Worm (Caenorhabditis elegans) whole organism, early embryonic: ENCODE results near the gene F12D9.2.

ENCODE experiments used
- B0310.2 ChIP-seq: sonication (generic microtip); optimal IDR thresholded peaks from 2 replicates; lab custom pipeline; 2016; ENCODE audit warnings: mild to moderate bottlenecking, missing genetic modification characterization, missing compliant biosample characterization
- F13C5.2 ChIP-seq: sonication (generic microtip); optimal IDR thresholded peaks from 2 replicates; lab custom pipeline; 2017; ENCODE audit warnings: mild to moderate bottlenecking, missing genetic modification characterization, inconsistent platforms, missing compliant biosample characterization
- aly-1 ChIP-seq: sonication (generic microtip); optimal IDR thresholded peaks from 2 replicates; lab custom pipeline; 2016; ENCODE audit warnings: missing genetic modification characterization, missing compliant biosample characterization
- ama-1 ChIP-seq: fragments of 150-350 bp; optimal IDR thresholded peaks from 2 replicates; lab custom pipeline; 2014
- ceh-13 ChIP-seq: fragments of 200-800 bp; sonication (Bioruptor generic); optimal IDR thresholded peaks from 2 replicates; lab custom pipeline; 2018; ENCODE audit warnings: mild to moderate bottlenecking, missing genetic modification characterization, missing compliant biosample characterization
- ceh-36 ChIP-seq: sonication (generic microtip); optimal IDR thresholded peaks from 2 replicates; lab custom pipeline; 2016; ENCODE audit warnings: missing genetic modification characterization, inconsistent platforms, missing compliant biosample characterization
- ets-7 ChIP-seq: sonication (generic microtip); optimal IDR thresholded peaks from 2 replicates; lab custom pipeline; 2016; ENCODE audit warnings: missing genotype, missing genetic modification characterization, missing compliant biosample characterization
- flt-1 ChIP-seq: fragments of 200-800 bp; sonication (Bioruptor generic); IDR thresholded peaks from 2 replicates; pipeline ENCODE4 v1.3.6; 2022; ENCODE audit warnings: missing genetic modification characterization, missing compliant biosample characterization
- hmbx-1 ChIP-seq: sonication (generic microtip); optimal IDR thresholded peaks from 2 replicates; lab custom pipeline; 2016; ENCODE audit warnings: mild to moderate bottlenecking, missing genetic modification characterization, missing compliant biosample characterization
- hmg-4 ChIP-seq: fragments of 200-800 bp; sonication (Bioruptor generic); optimal IDR thresholded peaks from 2 replicates; lab custom pipeline; 2018; ENCODE audit warnings: mild to moderate bottlenecking, missing genetic modification characterization, missing compliant biosample characterization
- hnd-1 ChIP-seq: sonication (generic microtip); optimal IDR thresholded peaks from 2 replicates; lab custom pipeline; 2016; ENCODE audit warnings: missing genetic modification characterization, missing compliant biosample characterization
- pes-1 ChIP-seq: fragments of 200-800 bp; sonication (Bioruptor generic); IDR thresholded peaks from 2 replicates; pipeline ENCODE4 v1.3.6; 2022; ENCODE audit warnings: missing genetic modification reagents, missing genetic modification characterization, missing compliant biosample characterization
- scrt-1 ChIP-seq: fragments of 200-800 bp; sonication (Bioruptor generic); IDR thresholded peaks from 2 replicates; pipeline ENCODE4 v1.3.6; 2022; ENCODE audit warnings: missing genetic modification characterization, missing compliant biosample characterization
- sea-1 ChIP-seq: fragments of 200-800 bp; sonication (Bioruptor generic); conservative IDR thresholded peaks from 2 replicates; pipeline ENCODE4 v1.3.6; 2022; ENCODE audit warnings: missing genetic modification characterization, missing compliant biosample characterization
- tbx-11 ChIP-seq: fragments of 200-800 bp; sonication (Bioruptor generic); IDR thresholded peaks from 2 replicates; pipeline ENCODE4 v1.3.6; 2022; ENCODE audit warnings: missing genetic modification characterization, missing compliant biosample characterization
- tbx-37 ChIP-seq: fragments of 200-800 bp; sonication (Bioruptor generic); conservative IDR thresholded peaks from 2 replicates; pipeline ENCODE4 v1.3.6; 2022; ENCODE audit warnings: missing genetic modification reagents, missing genetic modification characterization, missing compliant biosample characterization
- tra-4 ChIP-seq: sonication (generic microtip); optimal IDR thresholded peaks from 2 replicates; lab custom pipeline; 2017; ENCODE audit warnings: missing genetic modification characterization, missing compliant biosample characterization

Gene F12D9.2

DNA sequence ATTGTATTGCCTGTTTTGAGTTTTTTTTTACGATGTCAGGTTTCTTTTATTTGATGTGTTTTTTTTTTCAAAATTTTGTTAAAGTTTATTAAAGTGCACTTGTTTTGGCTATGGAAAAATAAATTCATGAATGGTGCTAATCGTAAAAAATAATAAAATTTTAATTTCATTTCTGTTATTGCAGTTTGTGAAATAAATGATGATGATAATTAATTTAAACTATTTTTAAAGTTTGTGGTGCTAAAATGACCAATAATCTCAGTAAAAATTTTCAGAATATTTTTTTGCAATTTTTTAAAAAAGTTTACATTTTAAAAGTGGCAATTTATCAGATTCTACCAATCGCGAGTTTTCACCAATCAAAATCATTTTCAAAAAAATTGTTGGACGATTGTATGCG, 3.1 kb downstream of the F12D9.2 start, which contains the start of gene stg-2:
stg-2 (minus strand) TSS at position 101 of the 400 bp plus-strand sequence.
- TF ChIP-seq pes-1 (GFP tag; lab: Robert Waterston, UW) (no peak), hmbx-1 (no peak), tbx-37 (GFP tag; lab: Robert Waterston, UW) (no peak), flt-1 (GFP tag; lab: Robert Waterston, UW) (no peak), hnd-1 (tag; lab: Kevin White, UChicago) (no peak), ets-7 (no peak), B0310.2 (no peak), scrt-1 (GFP tag; lab: Robert Waterston, UW) (no peak), F13C5.2 (tag; lab: Kevin White, UChicago) (no peak), tbx-11 (GFP tag; lab: Robert Waterston, UW) (no peak), ceh-13 (GFP tag; lab: Kevin White, UChicago) (no peak), ceh-36 (tag; lab: Kevin White, UChicago) (no peak), tra-4 (tag; lab: Kevin White, UChicago) (no peak), hmg-4 (GFP tag; lab: Kevin White, UChicago) (no peak), sea-1 (no peak)

ce11 chrX:8640654-8641053, 6.2 kb downstream of the F12D9.2 start:
- TF ChIP-seq flt-1 (GFP tag; lab: Robert Waterston, UW) (0 out of 2 replicates have a peak, but pooled peaks have one; percentile 47), F13C5.2 (tag; lab: Kevin White, UChicago) (no peak), pes-1 (GFP tag; lab: Robert Waterston, UW) (peak; percentile 47; the same call in 1 of the 2 replicates), tbx-11 (GFP tag; lab: Robert Waterston, UW) (peak; percentile 62; the same call in 1 of the 2 replicates), sea-1 (no peak), tra-4 (tag; lab: Kevin White, UChicago) (no peak)

DNA sequence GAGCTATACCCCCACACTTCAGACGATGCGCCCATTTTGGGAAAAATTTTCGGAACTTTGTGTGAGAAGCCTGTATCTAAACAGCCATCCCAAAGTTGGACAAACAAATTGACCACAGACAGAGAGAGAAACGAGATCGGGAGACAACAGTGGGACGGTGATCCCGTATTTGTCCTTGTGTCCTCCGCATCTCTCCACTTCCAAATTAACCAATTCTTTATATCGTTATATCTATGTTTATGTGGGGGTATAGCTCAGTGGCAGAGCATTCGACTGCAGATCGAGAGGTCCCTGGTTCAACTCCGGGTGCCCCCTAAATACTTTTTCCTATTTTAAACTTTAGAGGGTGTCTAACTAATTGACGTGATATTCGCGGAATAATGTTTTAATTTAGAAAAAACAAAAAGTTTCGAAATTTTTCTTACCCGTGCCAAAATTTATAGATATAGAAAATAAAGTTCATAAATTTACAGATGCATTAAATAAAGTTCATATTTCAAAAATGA, 8.2 kb downstream of the F12D9.2 start:
- TF ChIP-seq ama-1 (lab: Kevin White, UChicago): no peak
- TF ChIP-seq tbx-37 (GFP tag; lab: Robert Waterston, UW): peak; percentile 70; the same call in 1 of the 2 replicates
- no peak for TF ChIP-seq F13C5.2 (tag; lab: Kevin White, UChicago)
- TF ChIP-seq tbx-11 (GFP tag; lab: Robert Waterston, UW): peak; percentile 75; the same call in 1 of the 2 replicates
- TF ChIP-seq B0310.2: peak; percentile 50
- TF ChIP-seq pes-1 (GFP tag; lab: Robert Waterston, UW): peak; percentile 84
- no peak for TF ChIP-seq tra-4 (tag; lab: Kevin White, UChicago)
- peak; percentile 84 for TF ChIP-seq flt-1 (GFP tag; lab: Robert Waterston, UW)
- TF ChIP-seq hnd-1 (tag; lab: Kevin White, UChicago): peak; percentile 69
- TF ChIP-seq aly-1 (tag; lab: Kevin White, UChicago): no peak
- TF ChIP-seq hmbx-1: peak; percentile 34
- no peak for TF ChIP-seq ceh-36 (tag; lab: Kevin White, UChicago)
- TF ChIP-seq sea-1: peak; percentile 78; the same call in 1 of the 2 replicates
- TF ChIP-seq scrt-1 (GFP tag; lab: Robert Waterston, UW): peak; percentile 85
- TF ChIP-seq hmg-4 (GFP tag; lab: Kevin White, UChicago): no peak

- TF ChIP-seq flt-1 (GFP tag; lab: Robert Waterston, UW): no peak
- TF ChIP-seq pes-1 (GFP tag; lab: Robert Waterston, UW): no peak
- no peak for TF ChIP-seq scrt-1 (GFP tag; lab: Robert Waterston, UW)
- no peak for TF ChIP-seq B0310.2
Measured at ce11 chrX:8625090-8625489, 21.8 kb downstream of the F12D9.2 start, which contains the start of gene K01A12.3. Gene K01A12.3, minus strand, starts transcription at chrX:8625190.

DNA sequence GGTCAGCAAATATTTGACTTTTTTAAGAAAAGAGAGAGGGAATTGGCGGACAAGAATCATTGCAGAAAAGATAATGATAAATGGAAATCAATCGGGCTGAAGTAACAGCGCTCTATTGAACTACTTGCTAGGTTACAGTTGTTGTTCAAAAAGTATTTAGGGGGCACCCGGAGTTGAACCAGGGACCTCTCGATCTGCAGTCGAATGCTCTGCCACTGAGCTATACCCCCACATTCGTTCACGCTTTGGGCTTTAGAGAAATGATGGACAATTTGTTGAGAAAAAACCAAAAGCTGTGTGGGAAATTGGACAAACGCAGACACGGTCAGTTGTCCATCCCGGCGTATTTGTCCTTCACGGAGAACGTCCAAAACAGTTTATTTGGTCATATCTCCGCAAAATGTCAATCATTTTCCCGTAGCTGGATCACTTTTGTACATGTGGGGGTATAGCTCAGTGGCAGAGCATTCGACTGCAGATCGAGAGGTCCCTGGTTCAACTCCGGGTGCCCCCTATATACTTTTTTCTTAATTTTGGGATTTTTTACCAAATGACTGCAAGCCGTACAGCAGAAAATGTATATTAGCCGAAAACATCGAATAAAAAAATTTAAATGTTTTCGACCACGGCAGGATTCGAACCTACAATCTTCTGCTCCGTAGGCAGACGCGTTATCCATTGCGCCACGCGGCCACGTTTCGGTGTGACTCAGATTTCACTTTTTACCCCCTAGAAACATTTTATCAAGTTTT, 22.9 kb downstream of the F12D9.2 start:
- TF ChIP-seq flt-1 (GFP tag; lab: Robert Waterston, UW): 0 out of 2 replicates have a peak, but pooled peaks have one; percentile 10
- TF ChIP-seq hmbx-1: no peak
- no peak for TF ChIP-seq ama-1 (lab: Kevin White, UChicago)
- TF ChIP-seq tbx-37 (GFP tag; lab: Robert Waterston, UW): no peak
- peak; percentile 52; the same call in 1 of the 2 replicates for TF ChIP-seq pes-1 (GFP tag; lab: Robert Waterston, UW)
- TF ChIP-seq tbx-11 (GFP tag; lab: Robert Waterston, UW): 0 out of 2 replicates have a peak, but pooled peaks have one; percentile 5
- no peak for TF ChIP-seq tra-4 (tag; lab: Kevin White, UChicago)
- peak; percentile 40 for TF ChIP-seq ceh-36 (tag; lab: Kevin White, UChicago)
- TF ChIP-seq ceh-13 (GFP tag; lab: Kevin White, UChicago): no peak
- no peak for TF ChIP-seq F13C5.2 (tag; lab: Kevin White, UChicago)
- TF ChIP-seq B0310.2: no peak
- no peak for TF ChIP-seq ets-7
- TF ChIP-seq aly-1 (tag; lab: Kevin White, UChicago): no peak
- peak; percentile 36 for TF ChIP-seq hnd-1 (tag; lab: Kevin White, UChicago)
- TF ChIP-seq hmg-4 (GFP tag; lab: Kevin White, UChicago): no peak
- TF ChIP-seq scrt-1 (GFP tag; lab: Robert Waterston, UW): 0 out of 2 replicates have a peak, but pooled peaks have one; percentile 50
- peak; percentile 42; the same call in 1 of the 2 replicates for TF ChIP-seq sea-1

DNA sequence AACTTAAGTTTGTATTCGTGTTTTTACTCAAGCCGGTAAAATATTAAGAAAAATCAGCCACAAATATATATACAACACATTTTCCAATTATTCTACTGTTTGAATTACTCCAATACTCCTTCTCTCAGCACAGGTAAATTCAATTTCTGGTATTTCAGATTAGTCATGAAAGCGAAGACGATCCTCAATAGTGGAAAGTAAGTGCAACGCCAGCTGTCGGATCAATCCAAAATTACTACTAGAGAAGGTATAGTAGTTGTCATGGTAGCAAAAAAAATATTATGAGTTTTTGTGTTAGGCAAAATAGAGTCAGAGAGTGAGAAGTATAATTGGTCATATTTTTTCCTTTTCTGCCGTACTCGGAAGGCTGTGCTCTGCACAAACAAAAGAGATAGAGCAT, 33.8 kb downstream of the F12D9.2 start, which contains the start of gene K01A12.2:
K01A12.2 (plus strand) TSS at position 301 of the 400 bp plus-strand sequence.
- TF ChIP-seq scrt-1 (GFP tag; lab: Robert Waterston, UW) (no peak), aly-1 (tag; lab: Kevin White, UChicago) (no peak), flt-1 (GFP tag; lab: Robert Waterston, UW) (no peak), ceh-13 (GFP tag; lab: Kevin White, UChicago) (no peak), ets-7 (no peak), hmbx-1 (no peak), ceh-36 (tag; lab: Kevin White, UChicago) (no peak), sea-1 (no peak), tra-4 (tag; lab: Kevin White, UChicago) (no peak), hnd-1 (tag; lab: Kevin White, UChicago) (no peak), ama-1 (lab: Kevin White, UChicago) (no peak), hmg-4 (GFP tag; lab: Kevin White, UChicago) (no peak), B0310.2 (no peak), tbx-11 (GFP tag; lab: Robert Waterston, UW) (no peak), tbx-37 (GFP tag; lab: Robert Waterston, UW) (no peak), pes-1 (GFP tag; lab: Robert Waterston, UW) (no peak), F13C5.2 (tag; lab: Kevin White, UChicago) (no peak)
